Fruit fly (Drosophila melanogaster): Measurements from ENCODE around the gene CG6664.
A peak's percentile ranks its signal among the peaks of the same experiment; 100 is the strongest.

CG6664 gene

dm6 chr3L:17045431-17046238, 29.7 kb upstream of the CG6664 start, which contains the start of gene TpnC73F (continued):
- TF ChIP-seq Rfx (GFP tag; IDR thresholded peaks at IDR 0.05) = no peak
- TF ChIP-seq HLHmδ (GFP tag; optimal IDR thresholded peaks at IDR 0.05) = no peak
- no peak for TF ChIP-seq psq (GFP tag; optimal IDR thresholded peaks at IDR 0.05)
- TF ChIP-seq twi (tag; optimal IDR thresholded peaks at IDR 0.05) = peak; percentile 57
- no peak for TF ChIP-seq CG33213 (GFP tag; optimal IDR thresholded peaks at IDR 0.05)
- TF ChIP-seq CG2678 (tag; optimal IDR thresholded peaks at IDR 0.05) = no peak
- no peak for TF ChIP-seq Dad (GFP tag; optimal IDR thresholded peaks at IDR 0.05)
- TF ChIP-seq CG6175 (GFP tag; IDR thresholded peaks at IDR 0.05) = peak; percentile 59; the same call in 1 of the 3 replicates
- no peak for TF ChIP-seq CG1832 (GFP tag; optimal IDR thresholded peaks at IDR 0.05)
- TF ChIP-seq CG7745 (tag; optimal IDR thresholded peaks at IDR 0.05) = no peak
- TF ChIP-seq CG12104 (GFP tag; optimal IDR thresholded peaks at IDR 0.05) = no peak
- TF ChIP-seq Dll (GFP tag; IDR thresholded peaks at IDR 0.05; ENCODE audit: partially characterized antibody) = no peak
- TF ChIP-seq CG11247 (GFP tag; IDR thresholded peaks at IDR 0.05) = no peak
- TF ChIP-seq CTCF (GFP tag; optimal IDR thresholded peaks at IDR 0.05) = no peak
- TF ChIP-seq Sox100B (GFP tag; optimal IDR thresholded peaks at IDR 0.05) = no peak
- TF ChIP-seq CG14667 (GFP tag; IDR thresholded peaks at IDR 0.05) = no peak
- no peak for TF ChIP-seq kni (GFP tag; optimal IDR thresholded peaks at IDR 0.05)
- no peak for TF ChIP-seq pnt (GFP tag; optimal IDR thresholded peaks at IDR 0.05)
- peak; percentile 95 for TF ChIP-seq CG10543 (GFP tag; optimal IDR thresholded peaks at IDR 0.05)
- TF ChIP-seq CG33557 (GFP tag; optimal IDR thresholded peaks at IDR 0.05) = no peak
- TF ChIP-seq Stat92E (GFP tag; optimal IDR thresholded peaks at IDR 0.05) = no peak
- TF ChIP-seq NFAT (GFP tag; IDR thresholded peaks at IDR 0.05) = no peak
- no peak for TF ChIP-seq danr (GFP tag; IDR thresholded peaks at IDR 0.05)
- no peak for TF ChIP-seq Atf-2 (GFP tag; optimal IDR thresholded peaks at IDR 0.05)
- no peak for TF ChIP-seq CG10431 (GFP tag; optimal IDR thresholded peaks at IDR 0.05)
- no peak for TF ChIP-seq CG17612 (GFP tag; IDR thresholded peaks at IDR 0.05)
- peak; percentile 51 for TF ChIP-seq kah (GFP tag; optimal IDR thresholded peaks at IDR 0.05)
- TF ChIP-seq prd (optimal IDR thresholded peaks at IDR 0.05) = no peak
- no peak for TF ChIP-seq prd (GFP tag; IDR thresholded peaks at IDR 0.05)
- TF ChIP-seq pfk (GFP tag; optimal IDR thresholded peaks at IDR 0.05) = no peak
- no peak for TF ChIP-seq Awh (GFP tag; IDR thresholded peaks at IDR 0.05)
- no peak for TF ChIP-seq sob (GFP tag; IDR thresholded peaks at IDR 0.05)
- no peak for TF ChIP-seq CG10321 (GFP tag; IDR thresholded peaks at IDR 0.05)
- no peak for TF ChIP-seq D19B (GFP tag; optimal IDR thresholded peaks at IDR 0.05)
- peak; percentile 96 for TF ChIP-seq CG12769 (tag; optimal IDR thresholded peaks at IDR 0.05)
- TF ChIP-seq CG10267 (tag; optimal IDR thresholded peaks at IDR 0.05) = no peak
- TF ChIP-seq unpg (GFP tag; optimal IDR thresholded peaks at IDR 0.05) = no peak
- TF ChIP-seq sna (GFP tag; IDR thresholded peaks at IDR 0.05; ENCODE audit: partially characterized antibody) = no peak
- TF ChIP-seq CG9437 (GFP tag; optimal IDR thresholded peaks at IDR 0.05) = no peak
- no peak for TF ChIP-seq CG1792 (GFP tag; optimal IDR thresholded peaks at IDR 0.05)
- no peak for TF ChIP-seq NC2β (GFP tag; optimal IDR thresholded peaks at IDR 0.05)
- no peak for TF ChIP-seq CG12942 (GFP tag; optimal IDR thresholded peaks at IDR 0.05)
- TF ChIP-seq NC2α (GFP tag; optimal IDR thresholded peaks at IDR 0.05) = no peak
- 0 out of 2 replicates have a peak, but pooled peaks have one; percentile 22 for TF ChIP-seq Bgb (GFP tag; IDR thresholded peaks at IDR 0.05; ENCODE audit: partially characterized antibody)
- TF ChIP-seq nau (GFP tag; optimal IDR thresholded peaks at IDR 0.05) = no peak
- TF ChIP-seq vnd (GFP tag; IDR thresholded peaks at IDR 0.05; ENCODE audit: partially characterized antibody) = no peak
- no peak for TF ChIP-seq CG16863 (GFP tag; optimal IDR thresholded peaks at IDR 0.05)
- TF ChIP-seq CG14860 (GFP tag; IDR thresholded peaks at IDR 0.05; ENCODE audit: partially characterized antibody) = no peak
- no peak for TF ChIP-seq CoRest (tag; optimal IDR thresholded peaks at IDR 0.05)
- no peak for TF ChIP-seq sens (GFP tag)
